Worm (Caenorhabditis elegans) whole organism, midembryonic: ENCODE data around the gene tra-1.

Source experiments
- T22C8.4 ChIP-seq: fragments of 200-800 bp; sonication (Bioruptor generic); IDR thresholded peaks from 2 replicates; pipeline ENCODE4 v1.3.6; 2022; ENCODE audit warnings: missing genetic modification characterization, missing compliant biosample characterization
- cog-1 ChIP-seq: sonication (generic microtip); optimal IDR thresholded peaks from 2 replicates; lab custom pipeline; 2016; ENCODE audit warnings: missing genetic modification characterization, missing compliant biosample characterization
- flt-1 ChIP-seq: fragments of 200-800 bp; sonication (Bioruptor generic); IDR thresholded peaks from 2 replicates; pipeline ENCODE4 v1.3.6; 2022; ENCODE audit warnings: missing genetic modification characterization, missing compliant biosample characterization
- klf-2 ChIP-seq: fragments of 200-800 bp; sonication (Bioruptor generic); conservative IDR thresholded peaks from 2 replicates; pipeline ENCODE4 v1.3.6; 2022; ENCODE audit warnings: missing genetic modification reagents, missing genetic modification characterization, missing compliant biosample characterization
- med-1 ChIP-seq: sonication (generic microtip); optimal IDR thresholded peaks from 2 replicates; lab custom pipeline; 2017; ENCODE audit warnings: missing genetic modification characterization, mild to moderate bottlenecking, missing compliant biosample characterization, antibody characterized with exemption, missing genetic modification reagents; ENCODE audit not compliant: insufficient read depth
- ref-1 ChIP-seq: fragments of 200-800 bp; sonication (Bioruptor generic); conservative IDR thresholded peaks from 2 replicates; pipeline ENCODE4 v1.3.6; 2022; ENCODE audit warnings: missing genetic modification reagents, missing genetic modification characterization, missing compliant biosample characterization
- tab-1 ChIP-seq: fragments of 200-800 bp; sonication (Bioruptor generic); IDR thresholded peaks from 2 replicates; pipeline ENCODE4 v1.3.6; 2022; ENCODE audit warnings: missing genetic modification characterization, missing compliant biosample characterization
- ztf-23 ChIP-seq: fragments of 200-800 bp; sonication (Bioruptor generic); IDR thresholded peaks from 2 replicates; pipeline ENCODE4 v1.3.6; 2022; ENCODE audit warnings: missing genetic modification reagents, missing genetic modification characterization, missing compliant biosample characterization
- ztf-29 ChIP-seq: fragments of 200-800 bp; sonication (Bioruptor generic); IDR thresholded peaks from 2 replicates; pipeline ENCODE4 v1.3.6; 2022; ENCODE audit warnings: missing genetic modification reagents, missing genetic modification characterization, missing compliant biosample characterization

The tra-1 gene

DNA sequence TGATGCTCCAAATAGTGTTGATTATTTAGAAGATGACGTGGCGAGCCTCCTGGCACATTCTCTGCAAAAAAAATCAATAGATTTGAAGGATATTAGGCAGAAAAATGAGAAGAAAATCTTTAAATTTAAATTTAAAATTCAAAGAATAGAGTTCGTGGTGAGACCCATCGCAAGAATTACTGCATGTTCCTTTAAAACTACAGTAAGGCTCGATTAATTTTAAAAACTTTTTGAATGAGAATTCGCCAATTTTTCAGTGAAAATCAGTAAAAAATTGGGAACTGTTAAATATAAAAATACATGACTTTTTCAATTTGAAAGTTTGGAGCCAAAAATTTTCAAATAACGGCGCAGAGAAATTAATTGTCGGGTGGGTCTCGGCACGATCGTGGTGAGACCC lies at the start of gene tra-1:
Gene tra-1 (minus strand): TSS at position 62 of the 400 bp plus-strand sequence.
- TF ChIP-seq ztf-29 (no peak), ztf-23 (GFP tag; lab: Robert Waterston, UW) (no peak), med-1 (GFP tag; lab: Kevin White, UChicago) (no peak), klf-2 (GFP tag; lab: Robert Waterston, UW) (no peak), flt-1 (GFP tag; lab: Robert Waterston, UW) (no peak), cog-1 (tag; lab: Kevin White, UChicago) (no peak), T22C8.4 (GFP tag; lab: Robert Waterston, UW) (no peak), ref-1 (GFP tag; lab: Robert Waterston, UW) (no peak), tab-1 (GFP tag; lab: Robert Waterston, UW) (no peak)

DNA sequence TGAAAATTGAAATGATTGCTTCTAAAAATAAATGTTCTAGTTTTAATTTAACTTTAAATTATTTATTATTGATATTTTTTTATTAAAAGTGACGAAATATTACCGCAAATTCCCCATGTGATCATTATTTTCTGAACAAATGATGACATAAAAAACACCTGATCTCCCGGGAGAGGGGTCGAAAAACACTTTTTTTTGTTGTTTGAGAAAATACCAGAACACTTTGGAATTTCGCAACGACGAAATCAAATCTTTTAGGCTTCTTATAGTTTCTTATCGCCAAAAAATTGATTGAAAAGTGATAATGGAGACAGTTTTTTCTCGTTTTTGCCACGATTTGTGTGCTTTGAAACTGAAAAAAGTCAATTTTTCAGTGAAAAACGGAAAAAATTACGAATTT lies 49.3 kb upstream of the tra-1 start:
- no peak for TF ChIP-seq med-1 (GFP tag; lab: Kevin White, UChicago)
- no peak for TF ChIP-seq ztf-29
- no peak for TF ChIP-seq ref-1 (GFP tag; lab: Robert Waterston, UW)
- no peak for TF ChIP-seq tab-1 (GFP tag; lab: Robert Waterston, UW)
- no peak for TF ChIP-seq ztf-23 (GFP tag; lab: Robert Waterston, UW)
- TF ChIP-seq flt-1 (GFP tag; lab: Robert Waterston, UW): no peak

DNA sequence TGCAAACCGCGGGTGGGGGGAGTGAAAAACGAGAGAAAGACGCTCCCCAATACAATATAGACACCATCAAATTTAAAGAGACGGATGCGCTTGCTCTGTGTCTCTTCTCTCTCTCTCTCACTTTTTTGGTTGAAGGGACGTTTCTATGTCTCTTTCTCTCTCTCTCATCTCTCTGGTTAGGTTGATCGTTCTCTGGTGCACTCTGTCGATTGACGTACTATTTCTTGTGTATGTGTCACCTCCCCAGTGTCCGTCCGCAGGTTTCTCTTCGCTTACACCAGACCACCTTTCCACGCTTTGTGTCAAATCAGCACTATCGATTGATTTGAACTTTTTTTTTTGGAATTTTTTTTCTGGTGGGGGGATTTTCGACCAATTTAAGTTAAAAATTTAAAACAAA lies 48.4 kb upstream of the tra-1 start:
- no peak for TF ChIP-seq ztf-23 (GFP tag; lab: Robert Waterston, UW)
- TF ChIP-seq flt-1 (GFP tag; lab: Robert Waterston, UW): no peak
- no peak for TF ChIP-seq ref-1 (GFP tag; lab: Robert Waterston, UW)
- peak; percentile 65 for TF ChIP-seq T22C8.4 (GFP tag; lab: Robert Waterston, UW)
- TF ChIP-seq klf-2 (GFP tag; lab: Robert Waterston, UW): no peak
- TF ChIP-seq tab-1 (GFP tag; lab: Robert Waterston, UW): no peak
- peak; percentile 33 for TF ChIP-seq cog-1 (tag; lab: Kevin White, UChicago)
- TF ChIP-seq med-1 (GFP tag; lab: Kevin White, UChicago): no peak
- TF ChIP-seq ztf-29: no peak

DNA sequence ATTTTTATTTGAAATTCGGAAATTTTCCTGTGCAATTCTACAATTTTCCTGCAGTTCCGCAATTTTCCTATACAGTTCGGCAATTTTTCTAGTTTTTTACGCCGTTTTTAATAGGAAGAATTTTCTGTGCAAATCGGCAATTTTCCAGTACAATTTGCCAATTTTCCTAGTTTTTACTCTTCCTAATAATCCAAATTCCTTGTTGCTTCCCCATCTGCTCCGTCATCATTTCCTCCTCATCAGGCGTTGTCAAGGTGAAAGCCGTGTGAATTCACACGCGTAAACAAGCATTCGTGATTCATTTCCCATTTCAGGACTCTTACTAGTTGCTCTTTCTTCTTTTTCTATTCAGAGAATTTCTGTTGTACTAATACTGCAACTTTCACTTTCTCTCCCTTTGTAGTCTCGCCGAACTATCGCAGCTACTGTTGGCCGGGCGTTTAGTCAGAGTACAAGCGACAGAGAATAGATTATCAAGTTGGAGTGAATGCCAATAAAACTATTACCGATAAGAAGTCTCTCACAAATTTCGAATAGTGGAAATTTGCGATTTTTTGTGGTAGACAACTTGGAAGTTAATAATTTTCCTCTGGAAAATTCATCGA lies 46.7 kb upstream of the tra-1 start:
- TF ChIP-seq ztf-23 (GFP tag; lab: Robert Waterston, UW) (no peak), cog-1 (tag; lab: Kevin White, UChicago) (no peak), T22C8.4 (GFP tag; lab: Robert Waterston, UW) (no peak), tab-1 (GFP tag; lab: Robert Waterston, UW) (no peak), flt-1 (GFP tag; lab: Robert Waterston, UW) (no peak), ztf-29 (no peak), klf-2 (GFP tag; lab: Robert Waterston, UW) (no peak), med-1 (GFP tag; lab: Kevin White, UChicago) (no peak), ref-1 (GFP tag; lab: Robert Waterston, UW) (no peak)

DNA sequence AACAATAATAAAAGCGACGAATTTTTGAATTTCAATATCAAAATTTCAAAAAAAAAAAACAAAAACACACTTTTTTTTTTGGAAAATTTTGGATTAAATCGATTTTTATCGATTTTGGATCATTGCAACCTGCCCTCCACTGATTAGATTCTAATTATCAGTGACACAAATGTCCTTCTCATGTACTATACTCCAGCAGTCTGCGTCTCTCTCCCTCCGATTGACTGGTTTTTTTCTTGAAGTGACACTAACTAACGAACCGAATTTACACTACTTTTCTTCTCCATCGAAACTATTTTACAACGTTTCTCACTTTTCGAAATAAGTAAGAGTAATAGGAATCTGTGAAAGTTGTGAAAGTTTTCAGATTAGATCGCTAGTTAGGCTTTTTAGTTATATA lies 45.8 kb upstream of the tra-1 start:
- TF ChIP-seq ztf-23 (GFP tag; lab: Robert Waterston, UW) (no peak), ztf-29 (no peak), klf-2 (GFP tag; lab: Robert Waterston, UW) (no peak), flt-1 (GFP tag; lab: Robert Waterston, UW) (no peak), ref-1 (GFP tag; lab: Robert Waterston, UW) (no peak), cog-1 (tag; lab: Kevin White, UChicago) (no peak), tab-1 (GFP tag; lab: Robert Waterston, UW) (no peak), T22C8.4 (GFP tag; lab: Robert Waterston, UW) (no peak), med-1 (GFP tag; lab: Kevin White, UChicago) (no peak)

DNA sequence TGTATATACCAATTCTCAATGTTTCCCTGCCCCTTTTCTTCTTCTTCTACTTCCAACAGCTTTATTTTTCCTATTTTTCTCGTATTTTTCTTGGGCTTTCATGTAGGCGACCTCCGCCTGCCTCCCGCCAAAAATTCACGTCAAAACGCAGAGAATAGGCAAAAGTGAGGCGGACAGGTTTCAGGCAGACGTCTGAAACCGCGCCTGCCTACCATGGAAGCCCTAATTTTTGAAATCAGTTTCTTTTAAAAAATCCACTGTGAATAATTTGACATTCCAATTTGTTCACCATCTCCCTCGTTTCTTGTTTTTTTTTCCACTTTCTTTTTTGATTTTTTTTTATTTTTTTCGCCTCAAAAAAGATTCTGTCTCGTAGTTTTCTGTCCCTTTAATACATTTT lies 43.8 kb upstream of the tra-1 start:
- no peak for TF ChIP-seq med-1 (GFP tag; lab: Kevin White, UChicago)
- no peak for TF ChIP-seq flt-1 (GFP tag; lab: Robert Waterston, UW)
- no peak for TF ChIP-seq cog-1 (tag; lab: Kevin White, UChicago)
- no peak for TF ChIP-seq T22C8.4 (GFP tag; lab: Robert Waterston, UW)
- no peak for TF ChIP-seq ztf-29
- TF ChIP-seq klf-2 (GFP tag; lab: Robert Waterston, UW): no peak
- TF ChIP-seq ref-1 (GFP tag; lab: Robert Waterston, UW): no peak
- no peak for TF ChIP-seq ztf-23 (GFP tag; lab: Robert Waterston, UW)
- TF ChIP-seq tab-1 (GFP tag; lab: Robert Waterston, UW): no peak

DNA sequence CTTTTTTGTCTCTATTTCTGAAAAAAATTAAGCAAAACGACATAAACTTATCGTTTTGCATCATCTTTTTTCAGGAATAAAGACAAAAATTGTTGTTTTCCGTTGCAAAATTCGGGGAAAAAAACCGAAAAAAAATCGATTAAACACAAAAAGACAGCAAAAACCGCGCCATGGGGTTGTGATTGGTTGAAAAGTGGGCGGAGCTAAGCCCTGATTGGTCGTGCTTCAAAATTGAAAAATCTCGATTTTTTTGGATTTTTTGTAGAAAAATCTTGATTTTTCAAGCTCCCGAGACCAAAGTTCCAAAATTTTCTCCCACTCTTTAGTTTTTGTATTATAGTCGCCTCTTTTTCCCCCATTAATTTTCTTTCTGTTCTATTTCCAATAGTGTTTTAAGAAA lies 43.3 kb upstream of the tra-1 start:
- TF ChIP-seq ztf-23 (GFP tag; lab: Robert Waterston, UW): no peak
- no peak for TF ChIP-seq klf-2 (GFP tag; lab: Robert Waterston, UW)
- TF ChIP-seq T22C8.4 (GFP tag; lab: Robert Waterston, UW): no peak
- TF ChIP-seq ref-1 (GFP tag; lab: Robert Waterston, UW): no peak
- no peak for TF ChIP-seq flt-1 (GFP tag; lab: Robert Waterston, UW)
- no peak for TF ChIP-seq med-1 (GFP tag; lab: Kevin White, UChicago)
- TF ChIP-seq ztf-29: no peak
- no peak for TF ChIP-seq tab-1 (GFP tag; lab: Robert Waterston, UW)
- TF ChIP-seq cog-1 (tag; lab: Kevin White, UChicago): no peak

DNA sequence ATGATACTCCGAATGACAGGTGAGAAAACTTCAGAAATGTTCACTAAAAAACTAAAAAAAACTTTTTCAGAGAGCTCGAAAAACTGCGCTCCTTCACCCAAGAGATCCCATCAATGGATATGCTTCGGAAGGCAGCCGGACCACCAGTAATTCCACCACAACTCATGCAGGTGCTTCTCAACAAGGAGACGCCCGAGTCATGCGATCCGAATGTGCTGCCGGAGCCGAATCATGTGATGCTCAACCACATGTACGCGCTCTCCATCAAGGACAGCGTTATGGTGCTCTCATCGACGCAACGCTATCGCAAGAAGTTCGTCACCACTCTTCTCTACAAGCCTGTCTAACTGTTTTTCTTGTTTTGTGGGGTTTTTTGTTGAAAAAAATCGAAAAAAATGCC lies 42.7 kb upstream of the tra-1 start:
- TF ChIP-seq T22C8.4 (GFP tag; lab: Robert Waterston, UW) (no peak), klf-2 (GFP tag; lab: Robert Waterston, UW) (no peak), ztf-23 (GFP tag; lab: Robert Waterston, UW) (no peak), ztf-29 (no peak), ref-1 (GFP tag; lab: Robert Waterston, UW) (no peak), med-1 (GFP tag; lab: Kevin White, UChicago) (no peak), tab-1 (GFP tag; lab: Robert Waterston, UW) (no peak), flt-1 (GFP tag; lab: Robert Waterston, UW) (no peak), cog-1 (tag; lab: Kevin White, UChicago) (no peak)

DNA sequence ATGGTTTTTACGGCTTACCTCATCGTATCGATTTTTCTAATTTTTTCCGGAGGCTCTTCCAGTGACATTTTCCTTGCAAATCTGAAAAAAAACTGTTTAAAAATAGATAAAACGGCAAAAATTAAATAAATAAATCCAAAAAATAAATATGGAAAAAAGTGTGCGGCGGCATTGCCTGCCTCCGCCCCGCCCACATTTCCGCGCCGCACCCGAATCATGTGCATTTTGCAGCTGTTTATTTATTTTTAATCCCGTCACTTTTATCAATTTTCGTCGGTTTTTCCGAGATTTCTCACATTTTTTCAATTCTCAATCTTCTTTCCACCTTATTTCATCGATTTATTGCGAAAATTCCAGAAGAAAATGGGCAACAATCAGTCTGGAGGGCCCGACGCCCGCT lies 41.8 kb upstream of the tra-1 start, which contains the start of the genes Y47D3A.14 and aakb-2:
Gene Y47D3A.14 (minus strand): TSS at position 81 of the 400 bp plus-strand sequence.
Gene aakb-2 (plus strand): TSS at position 356 of the 400 bp plus-strand sequence.
- TF ChIP-seq cog-1 (tag; lab: Kevin White, UChicago): no peak
- TF ChIP-seq ztf-23 (GFP tag; lab: Robert Waterston, UW): peak; percentile 74
- TF ChIP-seq flt-1 (GFP tag; lab: Robert Waterston, UW): peak; percentile 59; the same call in 1 of the 2 replicates
- TF ChIP-seq klf-2 (GFP tag; lab: Robert Waterston, UW): no peak
- peak; percentile 58 for TF ChIP-seq med-1 (GFP tag; lab: Kevin White, UChicago)
- TF ChIP-seq tab-1 (GFP tag; lab: Robert Waterston, UW): no peak
- TF ChIP-seq ref-1 (GFP tag; lab: Robert Waterston, UW): no peak
